Worm (Caenorhabditis elegans) whole organism, L4/young adult: Measurements from ENCODE around the gene str-163.

Experiments
- dao-5 ChIP-seq: sonication (generic microtip); optimal IDR thresholded peaks from 2 replicates; lab custom pipeline; 2016; ENCODE audit warnings: missing genotype, missing genetic modification characterization, moderate library complexity, missing compliant biosample characterization
- him-1 ChIP-seq: sonication (generic microtip); optimal IDR thresholded peaks from 2 replicates; lab custom pipeline; 2016; ENCODE audit warnings: missing genotype, missing genetic modification reagents, missing genetic modification characterization, missing compliant biosample characterization

- TF ChIP-seq him-1 (tag; lab: Kevin White, UChicago) (no peak), dao-5 (tag; lab: Kevin White, UChicago) (no peak)
These were observed 23.1 kb upstream of the str-163 start for ce11 chrIV:4930754-4931322.
